Fruit fly (Drosophila melanogaster) Kc167 (cell line): Measurements from ENCODE around the gene aru.

Experiments
- Myc ChIP-seq: fragments of >200 bp; optimal IDR thresholded peaks from 2 replicates; lab custom pipeline; 2017; ENCODE audit warnings: missing external identifiers
- Sin3A ChIP-seq: fragments of >200 bp; optimal IDR thresholded peaks from 2 replicates; lab custom pipeline; 2018; ENCODE audit warnings: missing external identifiers
- h ChIP-seq: fragments of >200 bp; optimal IDR thresholded peaks from 3 replicates; lab custom pipeline; 2018; ENCODE audit warnings: missing external identifiers
- insv ChIP-seq: fragments of >200 bp; optimal IDR thresholded peaks from 3 replicates; lab custom pipeline; 2018; ENCODE audit warnings: missing external identifiers
- psq ChIP-seq: fragments of >200 bp; optimal IDR thresholded peaks from 2 replicates; lab custom pipeline; 2017; ENCODE audit warnings: missing external identifiers
- ttk ChIP-seq: sonication (Bioruptor generic); optimal IDR thresholded peaks from 2 replicates; lab custom pipeline; 2017; ENCODE audit warnings: missing external identifiers

- no peak for TF ChIP-seq Sin3A (lab: Kevin White, UChicago)
- no peak for TF ChIP-seq Myc
- peak; percentile 3 for TF ChIP-seq insv
- peak; percentile 56 for TF ChIP-seq h (lab: Kevin White, UChicago)
- TF ChIP-seq ttk: no peak
- TF ChIP-seq psq: no peak
These were observed 15.5 kb downstream of the aru start, which contains the start of the genes CG4291 and kraken for dm6 chr2L:852647-853111.
